Fruit fly (Drosophila melanogaster) whole organism, embryonic: Measurements from ENCODE around the gene CG13654.

Experiments
- Ada2b ChIP-seq: fragments of 200-800 bp; sonication (Bioruptor generic); IDR thresholded peaks from 2 replicates; pipeline ENCODE4 v1.3.6; 2022; ENCODE audit warnings: missing biosample characterization, missing genetic modification characterization
- Adf1 ChIP-seq: fragments of 200-800 bp; sonication (Bioruptor generic); IDR thresholded peaks from 2 replicates; pipeline ENCODE4 v1.3.6; 2022; ENCODE audit warnings: missing biosample characterization, missing genetic modification characterization
- Bdp1 ChIP-seq: fragments of 200-800 bp; sonication (Bioruptor generic); optimal IDR thresholded peaks from 3 replicates; lab custom pipeline; 2016; ENCODE audit warnings: missing biosample characterization, missing genetic modification characterization
- CG1024 ChIP-seq: fragments of 200-800 bp; sonication (Bioruptor generic); IDR thresholded peaks from 2 replicates; pipeline ENCODE4 v1.3.6; 2022; ENCODE audit warnings: missing biosample characterization, missing genetic modification characterization
- CG11696 ChIP-seq: fragments of 200-800 bp; sonication (Bioruptor generic); IDR thresholded peaks from 2 replicates; pipeline ENCODE4 v1.3.6; 2022; ENCODE audit warnings: missing biosample characterization, missing genetic modification characterization
- CG1233 ChIP-seq: fragments of 200-800 bp; sonication (Bioruptor generic); optimal IDR thresholded peaks from 4 replicates; lab custom pipeline; 2018; ENCODE audit warnings: missing biosample characterization, mild to moderate bottlenecking, missing genetic modification characterization
- CG13775 ChIP-seq: fragments of 200-800 bp; sonication (Bioruptor generic); optimal IDR thresholded peaks from 3 replicates; lab custom pipeline; 2017; ENCODE audit warnings: missing biosample characterization, mild to moderate bottlenecking, missing genetic modification characterization
- CG14860 ChIP-seq: fragments of 200-800 bp; sonication (Bioruptor generic); IDR thresholded peaks from 3 replicates; pipeline ENCODE4 v1.3.6; 2022; ENCODE audit warnings: missing biosample characterization, missing genetic modification characterization; ENCODE audit not compliant: partially characterized antibody
- CG15269 ChIP-seq: fragments of 200-800 bp; sonication (Bioruptor generic); optimal IDR thresholded peaks from 2 replicates; lab custom pipeline; 2018; ENCODE audit warnings: missing biosample characterization, mild to moderate bottlenecking, missing genetic modification characterization, moderate library complexity
- CG1603 ChIP-seq: fragments of 200-800 bp; sonication (Bioruptor generic); optimal IDR thresholded peaks from 2 replicates; lab custom pipeline; 2019; ENCODE audit warnings: missing biosample characterization, mild to moderate bottlenecking, missing genetic modification characterization, moderate library complexity
- CG18619 ChIP-seq: fragments of 200-800 bp; sonication (Bioruptor generic); optimal IDR thresholded peaks from 3 replicates; lab custom pipeline; 2017; ENCODE audit warnings: missing biosample characterization, mild to moderate bottlenecking, missing genetic modification characterization
- CG18764 ChIP-seq: fragments of 200-800 bp; sonication (Bioruptor generic); optimal IDR thresholded peaks from 3 replicates; lab custom pipeline; 2016; ENCODE audit warnings: missing biosample characterization, missing genetic modification characterization
- CG2712 ChIP-seq: fragments of 200-800 bp; optimal IDR thresholded peaks from 3 replicates; lab custom pipeline; 2019; ENCODE audit warnings: missing biosample characterization, mild to moderate bottlenecking, missing genetic modification characterization, moderate library complexity
- CG32767 ChIP-seq: fragments of 200-800 bp; sonication (Bioruptor generic); IDR thresholded peaks from 2 replicates; pipeline ENCODE4 v1.3.6; 2022; ENCODE audit warnings: missing biosample characterization, missing genetic modification characterization
- CG33557 ChIP-seq: fragments of 200-800 bp; sonication (Bioruptor generic); optimal IDR thresholded peaks from 2 replicates; lab custom pipeline; 2019; ENCODE audit warnings: missing biosample characterization, mild to moderate bottlenecking, missing genetic modification characterization, moderate library complexity
- CG42726 ChIP-seq: fragments of 200-800 bp; sonication (Bioruptor generic); IDR thresholded peaks from 2 replicates; pipeline ENCODE4 v1.3.6; 2022; ENCODE audit warnings: missing biosample characterization, missing genetic modification characterization; ENCODE audit not compliant: partially characterized antibody
- CG4328 ChIP-seq: fragments of 200-800 bp; sonication (Bioruptor generic); optimal IDR thresholded peaks from 3 replicates; lab custom pipeline; 2017; ENCODE audit warnings: missing biosample characterization, missing genetic modification reagents, missing genetic modification characterization
- CG4360 ChIP-seq: fragments of 200-800 bp; sonication (Bioruptor generic); IDR thresholded peaks from 2 replicates; pipeline ENCODE4 v1.3.6; 2022; ENCODE audit warnings: missing biosample characterization, missing genetic modification characterization
- CG4424 ChIP-seq: fragments of 200-800 bp; sonication (Bioruptor generic); optimal IDR thresholded peaks from 3 replicates; lab custom pipeline; 2016; ENCODE audit warnings: missing biosample characterization, missing genetic modification characterization
- CG6689 ChIP-seq: fragments of 200-800 bp; sonication (Bioruptor generic); IDR thresholded peaks from 2 replicates; pipeline ENCODE4 v1.3.6; 2022; ENCODE audit warnings: missing biosample characterization, missing genetic modification characterization
- CG6813 ChIP-seq: fragments of 200-800 bp; sonication (Bioruptor generic); optimal IDR thresholded peaks from 2 replicates; lab custom pipeline; 2017; ENCODE audit warnings: missing biosample characterization, missing genetic modification characterization, mild to moderate bottlenecking, moderate library complexity, missing genetic modification reagents
- CG7357 ChIP-seq: fragments of 200-800 bp; sonication (Bioruptor generic); IDR thresholded peaks from 3 replicates; pipeline ENCODE4 v1.3.6; 2022; ENCODE audit warnings: missing biosample characterization, missing genetic modification characterization
- CG8359 ChIP-seq: fragments of 200-800 bp; sonication (Bioruptor generic); optimal IDR thresholded peaks from 2 replicates; lab custom pipeline; 2017; ENCODE audit warnings: missing biosample characterization, mild to moderate bottlenecking, missing genetic modification characterization, borderline replicate concordance
- CG9727 ChIP-seq: fragments of 200-800 bp; sonication (Bioruptor generic); optimal IDR thresholded peaks from 3 replicates; lab custom pipeline; 2017; ENCODE audit warnings: missing biosample characterization, mild to moderate bottlenecking, missing genetic modification characterization
- CG9797 ChIP-seq: fragments of 200-800 bp; sonication (Bioruptor generic); optimal IDR thresholded peaks from 3 replicates; lab custom pipeline; 2018; ENCODE audit warnings: missing biosample characterization, mild to moderate bottlenecking, missing genetic modification characterization
- HHEX ChIP-seq: fragments of 200-800 bp; sonication (Bioruptor generic); optimal IDR thresholded peaks from 3 replicates; lab custom pipeline; 2017; ENCODE audit warnings: missing biosample characterization, mild to moderate bottlenecking, missing genetic modification characterization, missing genetic modification reagents
- HLH4C ChIP-seq: fragments of 200-800 bp; sonication (Bioruptor generic); IDR thresholded peaks from 3 replicates; pipeline ENCODE4 v1.3.6; 2022; ENCODE audit warnings: missing biosample characterization, missing genetic modification characterization; ENCODE audit not compliant: partially characterized antibody
- HLHmδ ChIP-seq: fragments of 200-800 bp; sonication (Bioruptor generic); optimal IDR thresholded peaks from 2 replicates; lab custom pipeline; 2018; ENCODE audit warnings: missing biosample characterization, mild to moderate bottlenecking, missing genetic modification characterization, moderate library complexity
- Hey ChIP-seq: fragments of 200-800 bp; sonication (Bioruptor generic); optimal IDR thresholded peaks from 3 replicates; lab custom pipeline; 2018; ENCODE audit warnings: missing biosample characterization, mild to moderate bottlenecking, missing genetic modification characterization
- HmgD ChIP-seq: fragments of 200-800 bp; sonication (Bioruptor generic); optimal IDR thresholded peaks from 3 replicates; lab custom pipeline; 2016; ENCODE audit warnings: missing biosample characterization, missing genetic modification characterization
- Hr3 ChIP-seq: fragments of 200-800 bp; sonication (Bioruptor generic); optimal IDR thresholded peaks from 3 replicates; lab custom pipeline; 2016; ENCODE audit warnings: missing biosample characterization, missing genetic modification characterization
- Hr51 ChIP-seq, 2 experiments: fragments of 200-800 bp; sonication (Bioruptor generic); optimal IDR thresholded peaks; 2 replicates in 1 of 2; 3 replicates in 1 of 2; lab custom pipeline; 2016 to 2018; ENCODE audit warnings: missing biosample characterization in 2 of 2, missing genetic modification characterization in 2 of 2, mild to moderate bottlenecking in 1 of 2, moderate library complexity in 1 of 2
- Mes4 ChIP-seq: fragments of 200-800 bp; sonication (Bioruptor generic); optimal IDR thresholded peaks from 2 replicates; lab custom pipeline; 2016; ENCODE audit warnings: missing biosample characterization, missing genetic modification characterization
- Nf-YC ChIP-seq: fragments of 200-800 bp; optimal IDR thresholded peaks from 3 replicates; lab custom pipeline; 2019; ENCODE audit warnings: missing biosample characterization, mild to moderate bottlenecking, missing genetic modification characterization, moderate library complexity
- Rx ChIP-seq: fragments of 200-800 bp; sonication (Bioruptor generic); IDR thresholded peaks from 2 replicates; pipeline ENCODE4 v1.3.6; 2022; ENCODE audit warnings: missing biosample characterization, missing genetic modification characterization
- Xbp1 ChIP-seq: fragments of 200-800 bp; sonication (Bioruptor generic); optimal IDR thresholded peaks from 3 replicates; lab custom pipeline; 2016; ENCODE audit warnings: missing biosample characterization, mild to moderate bottlenecking, missing genetic modification characterization
- btn ChIP-seq: fragments of 200-800 bp; sonication (Bioruptor generic); optimal IDR thresholded peaks from 2 replicates; lab custom pipeline; 2016; ENCODE audit warnings: missing biosample characterization, missing genetic modification characterization
- cas ChIP-seq: fragments of 200-800 bp; sonication (Bioruptor generic); IDR thresholded peaks from 2 replicates; pipeline ENCODE4 v1.3.6; 2022; ENCODE audit warnings: missing biosample characterization, missing genetic modification characterization
- emc ChIP-seq: fragments of 200-800 bp; sonication (Bioruptor generic); optimal IDR thresholded peaks from 2 replicates; lab custom pipeline; 2016; ENCODE audit warnings: missing biosample characterization, missing genetic modification characterization
- eyg ChIP-seq: fragments of 200-800 bp; sonication (Bioruptor generic); optimal IDR thresholded peaks from 3 replicates; lab custom pipeline; 2016; ENCODE audit warnings: missing biosample characterization, missing genetic modification characterization
- gem ChIP-seq: fragments of 200-800 bp; sonication (Bioruptor generic); optimal IDR thresholded peaks from 2 replicates; lab custom pipeline; 2019; ENCODE audit warnings: missing biosample characterization, mild to moderate bottlenecking, missing genetic modification characterization, moderate library complexity
- gsb-n ChIP-seq: fragments of 200-800 bp; sonication (Bioruptor generic); optimal IDR thresholded peaks from 3 replicates; lab custom pipeline; 2018; ENCODE audit warnings: missing biosample characterization, mild to moderate bottlenecking, missing genetic modification characterization
- mirr ChIP-seq: fragments of 200-800 bp; sonication (Bioruptor generic); optimal IDR thresholded peaks from 3 replicates; lab custom pipeline; 2018; ENCODE audit warnings: missing biosample characterization, mild to moderate bottlenecking, missing genetic modification characterization
- pan ChIP-seq, 4 experiments: fragments of >200 bp in 3 of 4; fragments of 200-800 bp in 1 of 4; sonication (Bioruptor generic) in 1 of 4; optimal IDR thresholded peaks in 3 of 4; IDR thresholded peaks in 1 of 4; 2 replicates each; pipeline versions ENCODE4 v1.3.6 to Lab custom; 2017 to 2022; ENCODE audit warnings: missing biosample characterization in 2 of 4, missing genetic modification characterization in 2 of 4, mixed read lengths in 1 of 4
- pita ChIP-seq: fragments of 200-800 bp; sonication (Bioruptor generic); optimal IDR thresholded peaks from 2 replicates; lab custom pipeline; 2017; ENCODE audit warnings: missing biosample characterization, mild to moderate bottlenecking, missing genetic modification characterization
- prd ChIP-seq, 3 experiments: fragments of >200 bp in 2 of 3; fragments of 200-800 bp in 1 of 3; sonication (Bioruptor generic) in 1 of 3; optimal IDR thresholded peaks in 2 of 3; IDR thresholded peaks in 1 of 3; 2 replicates in 2 of 3; 3 replicates in 1 of 3; pipeline versions ENCODE4 v1.3.6 to Lab custom; 2017 to 2022; ENCODE audit warnings: missing biosample characterization in 1 of 3, missing genetic modification characterization in 1 of 3
- slp2 ChIP-seq: fragments of 200-800 bp; sonication (Bioruptor generic); optimal IDR thresholded peaks from 2 replicates; lab custom pipeline; 2016; ENCODE audit warnings: missing biosample characterization, missing genetic modification characterization
- twi ChIP-seq: fragments of 200-800 bp; optimal IDR thresholded peaks from 2 replicates; lab custom pipeline; 2019; ENCODE audit warnings: missing biosample characterization, mild to moderate bottlenecking, missing genetic modification characterization, moderate library complexity
- vvl ChIP-seq: fragments of 200-800 bp; sonication (Bioruptor generic); IDR thresholded peaks from 2 replicates; pipeline ENCODE4 v1.3.6; 2022; ENCODE audit warnings: missing biosample characterization, missing genetic modification characterization

Gene CG13654

dm6 chr3R:25262322-25262761 lies 62.7 kb downstream of the CG13654 start, which contains the start of the genes Kdsr and CG11858 (continued):
- TF ChIP-seq Ada2b (GFP tag; lab: Robert Waterston, UW) = peak; percentile 57; the same call in 1 of the 2 replicates
- peak; percentile 63 for TF ChIP-seq Hr3 (GFP tag; lab: Kevin White, UChicago)
- no peak for TF ChIP-seq btn (GFP tag; lab: Kevin White, UChicago)
- peak; percentile 76 for TF ChIP-seq CG9797 (GFP tag; lab: Kevin White, UChicago)
- no peak for TF ChIP-seq pita (GFP tag; lab: Kevin White, UChicago)
- no peak for TF ChIP-seq pan (optimal IDR thresholded peaks at IDR 0.05; lab: Kevin White, UChicago)
- TF ChIP-seq pan (GFP tag; optimal IDR thresholded peaks at IDR 0.05 in 1 of 2, IDR thresholded peaks at IDR 0.05 in 1 of 2) = peak in 1 of 2 experiments; percentile 64
- TF ChIP-seq CG18764 (GFP tag; lab: Kevin White, UChicago) = peak; percentile 27
- TF ChIP-seq CG1024 (GFP tag; lab: Robert Waterston, UW) = no peak
- TF ChIP-seq prd (optimal IDR thresholded peaks at IDR 0.05; lab: Kevin White, UChicago) = no peak
- peak; percentile 85 for TF ChIP-seq prd (GFP tag; IDR thresholded peaks at IDR 0.05; lab: Robert Waterston, UW)
- TF ChIP-seq HHEX (GFP tag; lab: Kevin White, UChicago) = peak; percentile 12
- TF ChIP-seq HmgD = no peak
- TF ChIP-seq CG6689 (GFP tag; lab: Robert Waterston, UW) = peak; percentile 63
- TF ChIP-seq cas = peak; percentile 52; the same call in 1 of the 2 replicates
- peak; percentile 25 for TF ChIP-seq CG1233 (GFP tag; lab: Kevin White, UChicago)
- TF ChIP-seq CG11696 (GFP tag; lab: Robert Waterston, UW) = no peak
- TF ChIP-seq emc (GFP tag; lab: Kevin White, UChicago) = no peak
- TF ChIP-seq CG2712 = peak; percentile 82
- TF ChIP-seq twi (tag; lab: Kevin White, UChicago) = peak; percentile 30
- peak; percentile 56 for TF ChIP-seq CG4424
- TF ChIP-seq CG32767 (GFP tag; lab: Robert Waterston, UW) = peak; percentile 23; the same call in 1 of the 2 replicates
- no peak for TF ChIP-seq mirr (GFP tag; lab: Kevin White, UChicago)
- TF ChIP-seq Nf-YC (tag; lab: Kevin White, UChicago) = peak; percentile 60
- peak; percentile 53 for TF ChIP-seq CG9727 (GFP tag; lab: Kevin White, UChicago)
- peak; percentile 75 for TF ChIP-seq Xbp1
- TF ChIP-seq CG33557 (GFP tag; lab: Kevin White, UChicago) = peak; percentile 26
- TF ChIP-seq gsb-n (tag; lab: Kevin White, UChicago) = no peak
- no peak for TF ChIP-seq eyg (GFP tag; lab: Kevin White, UChicago)
- peak; percentile 27 for TF ChIP-seq Bdp1 (GFP tag; lab: Kevin White, UChicago)
- TF ChIP-seq Rx = peak; percentile 50
- no peak for TF ChIP-seq CG15269 (tag; lab: Kevin White, UChicago)
- no peak for TF ChIP-seq CG4360
- peak; percentile 91 for TF ChIP-seq vvl (GFP tag; lab: Robert Waterston, UW)
- peak in 1 of 2 experiments; percentile 56 for TF ChIP-seq Hr51 (GFP tag; optimal IDR thresholded peaks at IDR 0.05; lab: Kevin White, UChicago)
- TF ChIP-seq HLH4C (GFP tag; lab: Robert Waterston, UW) = no peak
- peak; percentile 25 for TF ChIP-seq CG18619
- peak; percentile 54 for TF ChIP-seq Adf1 (GFP tag; lab: Robert Waterston, UW)
- TF ChIP-seq HLHmδ = peak; percentile 8
- no peak for TF ChIP-seq gem (tag; lab: Kevin White, UChicago)
- no peak for TF ChIP-seq CG6813 (GFP tag; lab: Kevin White, UChicago)
- TF ChIP-seq Hey (tag; lab: Kevin White, UChicago) = no peak
- peak; percentile 16 for TF ChIP-seq CG8359
- TF ChIP-seq slp2 (GFP tag; lab: Kevin White, UChicago) = no peak
- TF ChIP-seq CG4328 (GFP tag; lab: Kevin White, UChicago) = no peak
- TF ChIP-seq CG13775 (GFP tag; lab: Kevin White, UChicago) = peak; percentile 73
- peak; percentile 53; the same call in 1 of the 3 replicates for TF ChIP-seq CG7357
- no peak for TF ChIP-seq CG42726
- peak; percentile 57 for TF ChIP-seq CG1603 (tag; lab: Kevin White, UChicago)
- TF ChIP-seq CG14860 = no peak
- no peak for TF ChIP-seq Mes4
